Fruit fly (Drosophila melanogaster): ENCODE measurements around the gene EndoA.

Gene EndoA

DNA sequence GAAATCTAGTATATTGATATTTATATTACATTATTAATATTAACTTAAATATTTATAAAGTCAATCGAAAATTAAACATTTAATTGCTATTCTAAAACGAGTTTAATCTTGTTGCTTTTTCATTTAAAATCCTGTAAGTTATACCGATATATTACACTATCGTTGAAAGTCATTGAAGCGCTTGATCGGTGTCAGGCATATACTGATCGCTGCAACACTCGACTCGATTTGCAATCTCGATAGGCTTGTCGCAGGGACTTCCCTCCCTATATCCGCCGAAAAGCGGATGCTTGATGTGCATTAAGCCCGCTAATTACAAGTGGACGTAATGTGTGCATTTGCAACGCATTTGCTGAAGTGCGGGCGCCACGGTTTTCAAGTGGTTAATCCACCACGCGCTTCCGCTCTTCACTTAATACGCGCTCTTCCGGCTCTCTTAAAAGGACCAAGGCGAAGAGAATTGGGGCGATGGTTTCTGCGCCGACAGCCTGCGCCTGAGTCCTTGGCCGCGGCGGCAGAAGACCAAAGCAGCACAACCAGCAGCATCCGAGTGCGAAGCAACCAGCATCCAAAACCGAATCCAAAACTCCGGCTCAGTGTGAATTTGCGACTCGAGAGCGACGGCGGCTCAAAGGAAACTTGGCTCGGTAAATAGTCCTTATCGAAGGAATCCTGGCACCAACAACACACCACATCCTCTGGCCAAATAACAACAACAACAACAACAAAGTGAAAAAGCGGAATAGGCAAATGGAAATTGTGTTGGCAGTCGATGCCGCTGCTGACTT lies 22.7 kb downstream of the EndoA start, which contains the start of gene CG42613 (continued):
- TF ChIP-seq CG15696 (tag; optimal IDR thresholded peaks at IDR 0.05) = no peak
- no peak for TF ChIP-seq CG15073 (GFP tag; optimal IDR thresholded peaks at IDR 0.05)
- TF ChIP-seq slbo (GFP tag; IDR thresholded peaks at IDR 0.05) = peak; percentile 81
- peak; percentile 29 for TF ChIP-seq ab (GFP tag; optimal IDR thresholded peaks at IDR 0.05)
- peak; percentile 72 for TF ChIP-seq CG10654 (GFP tag; optimal IDR thresholded peaks at IDR 0.05)
- peak; percentile 34 for TF ChIP-seq Med (GFP tag)
- no peak for TF ChIP-seq tup (GFP tag; optimal IDR thresholded peaks at IDR 0.05)
- peak; percentile 23 for TF ChIP-seq CG7928 (GFP tag; optimal IDR thresholded peaks at IDR 0.05)
- no peak for TF ChIP-seq tgo (GFP tag; IDR thresholded peaks at IDR 0.05)
- peak; percentile 27 for TF ChIP-seq CG8924 (tag; optimal IDR thresholded peaks at IDR 0.05)
- peak; percentile 76 for TF ChIP-seq mirr (GFP tag; optimal IDR thresholded peaks at IDR 0.05)
- TF ChIP-seq CG17612 (GFP tag; IDR thresholded peaks at IDR 0.05) = peak; percentile 22; the same call in 1 of the 2 replicates
- TF ChIP-seq CG7839 (tag; optimal IDR thresholded peaks at IDR 0.05) = peak; percentile 37
- peak; percentile 60; the same call in 1 of the 2 replicates for TF ChIP-seq Oaz (GFP tag; IDR thresholded peaks at IDR 0.05)
- TF ChIP-seq CG10274 (GFP tag; optimal IDR thresholded peaks at IDR 0.05) = peak; percentile 38
- peak; percentile 88 for TF ChIP-seq sens (GFP tag)
- TF ChIP-seq dysf (GFP tag; IDR thresholded peaks at IDR 0.05) = peak; percentile 45; the same call in 2 of the 3 replicates
- TF ChIP-seq bcd (GFP tag; optimal IDR thresholded peaks at IDR 0.05) = peak; percentile 86
- TF ChIP-seq CG7745 (tag; optimal IDR thresholded peaks at IDR 0.05) = no peak
- TF ChIP-seq CG14965 (GFP tag; optimal IDR thresholded peaks at IDR 0.05; ENCODE audit: borderline replicate concordance) = peak; percentile 57
- peak; percentile 82; the same call in 2 of the 3 replicates for TF ChIP-seq so (GFP tag; IDR thresholded peaks at IDR 0.05)
- TF ChIP-seq Dref (GFP tag; IDR thresholded peaks at IDR 0.05) = peak; percentile 61
- peak; percentile 14 for TF ChIP-seq bigmax (GFP tag; optimal IDR thresholded peaks at IDR 0.05)
- TF ChIP-seq jumu (GFP tag; optimal IDR thresholded peaks at IDR 0.05) = peak; percentile 48
- TF ChIP-seq GATAe (GFP tag; conservative IDR thresholded peaks at IDR 0.05) = no peak
- TF ChIP-seq CrebB (tag; optimal IDR thresholded peaks at IDR 0.05) = peak; percentile 51
- peak; percentile 94 for TF ChIP-seq ci (GFP tag; IDR thresholded peaks at IDR 0.05)
- peak; percentile 5; the same call in 1 of the 2 replicates for TF ChIP-seq Xrp1 (GFP tag; IDR thresholded peaks at IDR 0.05)
- peak; percentile 81 for TF ChIP-seq lab (GFP tag; optimal IDR thresholded peaks at IDR 0.05)
- peak; percentile 35; the same call in 1 of the 2 replicates for TF ChIP-seq CG11085 (GFP tag; IDR thresholded peaks at IDR 0.05)
- TF ChIP-seq bsh (GFP tag; optimal IDR thresholded peaks at IDR 0.05) = peak; percentile 32 to 69
- peak; percentile 50 for TF ChIP-seq CG12391 (tag; optimal IDR thresholded peaks at IDR 0.05)
- peak; percentile 74 for TF ChIP-seq her (GFP tag; optimal IDR thresholded peaks at IDR 0.05)
- peak; percentile 59 for TF ChIP-seq CG12744 (GFP tag; optimal IDR thresholded peaks at IDR 0.05)
- TF ChIP-seq CG15601 (tag; optimal IDR thresholded peaks at IDR 0.05) = peak; percentile 99
- TF ChIP-seq Meics (GFP tag; optimal IDR thresholded peaks at IDR 0.05) = peak; percentile 87
- peak; percentile 12 for TF ChIP-seq CG12769 (tag; optimal IDR thresholded peaks at IDR 0.05)
- peak; percentile 61 for TF ChIP-seq E2f2 (GFP tag; IDR thresholded peaks at IDR 0.05)
- peak; percentile 42; the same call in 1 of the 3 replicates for TF ChIP-seq gce (GFP tag; IDR thresholded peaks at IDR 0.05)
- no peak for TF ChIP-seq CG12299 (tag; optimal IDR thresholded peaks at IDR 0.05)
- TF ChIP-seq HLH3B (GFP tag; IDR thresholded peaks at IDR 0.05) = peak; percentile 64
- no peak; the same call in 1 of the 2 replicates for TF ChIP-seq dimm (GFP tag; IDR thresholded peaks at IDR 0.05)
- TF ChIP-seq Antp (GFP tag; optimal IDR thresholded peaks at IDR 0.05) = peak; percentile 59
- peak; percentile 73 for TF ChIP-seq BEAF-32 (GFP tag; optimal IDR thresholded peaks at IDR 0.05)
- TF ChIP-seq stc (GFP tag; IDR thresholded peaks at IDR 0.05) = 0 out of 2 replicates have a peak, but pooled peaks have one; percentile 38
- peak; percentile 57 for TF ChIP-seq CG11723 (GFP tag; optimal IDR thresholded peaks at IDR 0.05)
- TF ChIP-seq CG16815 (GFP tag; optimal IDR thresholded peaks at IDR 0.05) = peak; percentile 45
- peak; percentile 47 for TF ChIP-seq tap (tag; optimal IDR thresholded peaks at IDR 0.05)
- TF ChIP-seq wek (GFP tag; optimal IDR thresholded peaks at IDR 0.05) = peak; percentile 81

All from whole organism, embryonic.